Fruit fly (Drosophila melanogaster): ENCODE measurements around the gene CG31407.

DNA sequence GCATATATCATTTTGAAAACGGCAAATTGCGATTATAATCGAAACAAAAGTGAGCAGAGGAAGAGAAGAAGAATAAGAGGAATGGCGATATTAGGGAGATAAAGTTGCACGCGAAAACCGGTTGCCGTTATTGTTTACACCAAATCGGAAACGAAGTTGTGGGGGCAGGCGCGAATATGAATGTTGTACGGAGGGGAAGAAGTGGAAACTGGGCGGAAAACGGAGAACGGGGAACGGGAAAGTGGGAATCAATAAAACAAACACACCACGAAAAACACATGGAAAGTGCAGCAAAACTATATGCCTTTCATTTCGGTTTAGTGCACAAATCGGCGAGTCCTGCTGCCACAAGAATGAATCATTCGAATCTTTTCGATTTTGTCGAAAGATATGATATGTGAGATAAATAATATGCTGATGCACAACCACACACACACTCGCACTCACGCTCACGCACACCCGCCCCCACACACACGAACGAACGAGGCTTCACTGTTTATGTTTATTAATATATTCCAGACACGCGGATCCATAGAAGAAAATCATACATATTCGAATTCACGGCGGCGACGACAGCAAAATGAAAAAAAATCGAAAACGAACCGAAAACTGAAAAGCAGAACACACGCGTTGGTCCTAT, 17.2 kb upstream of the CG31407 start:
- TF ChIP-seq lola (GFP tag; optimal IDR thresholded peaks at IDR 0.05) (no peak), woc (GFP tag; optimal IDR thresholded peaks at IDR 0.05) (no peak), br (GFP tag; optimal IDR thresholded peaks at IDR 0.05) (no peak), Myc (optimal IDR thresholded peaks at IDR 0.05) (no peak)
